Worm (Caenorhabditis elegans) whole organism, late embryonic: ENCODE results near the gene sna-1.

Experiments used
- F13H6.1 ChIP-seq: sonication (generic microtip); optimal IDR thresholded peaks from 2 replicates; lab custom pipeline; 2016; ENCODE audit warnings: missing genetic modification characterization, missing compliant biosample characterization
- ceh-24 ChIP-seq: sonication (generic microtip); optimal IDR thresholded peaks from 2 replicates; lab custom pipeline; 2016; ENCODE audit warnings: mild to moderate bottlenecking, missing genetic modification characterization, missing compliant biosample characterization
- ceh-31 ChIP-seq: sonication (generic microtip); optimal IDR thresholded peaks from 2 replicates; lab custom pipeline; 2016; ENCODE audit warnings: missing genetic modification characterization, missing compliant biosample characterization
- pha-4 ChIP-seq: fragments of 150-350 bp; optimal IDR thresholded peaks from 2 replicates; lab custom pipeline; 2018; ENCODE audit warnings: missing biosample characterization, missing genetic modification reagents, missing genetic modification characterization
- pqm-1 ChIP-seq: sonication (generic microtip); optimal IDR thresholded peaks from 2 replicates; lab custom pipeline; 2016; ENCODE audit warnings: missing genetic modification characterization, missing compliant biosample characterization
- tbx-7 ChIP-seq: sonication (generic microtip); optimal IDR thresholded peaks from 2 replicates; lab custom pipeline; 2016; ENCODE audit warnings: missing genotype, missing genetic modification characterization, missing compliant biosample characterization
- unc-86 ChIP-seq: sonication (generic microtip); optimal IDR thresholded peaks from 2 replicates; lab custom pipeline; 2016; ENCODE audit warnings: missing genetic modification characterization, missing compliant biosample characterization

DNA sequence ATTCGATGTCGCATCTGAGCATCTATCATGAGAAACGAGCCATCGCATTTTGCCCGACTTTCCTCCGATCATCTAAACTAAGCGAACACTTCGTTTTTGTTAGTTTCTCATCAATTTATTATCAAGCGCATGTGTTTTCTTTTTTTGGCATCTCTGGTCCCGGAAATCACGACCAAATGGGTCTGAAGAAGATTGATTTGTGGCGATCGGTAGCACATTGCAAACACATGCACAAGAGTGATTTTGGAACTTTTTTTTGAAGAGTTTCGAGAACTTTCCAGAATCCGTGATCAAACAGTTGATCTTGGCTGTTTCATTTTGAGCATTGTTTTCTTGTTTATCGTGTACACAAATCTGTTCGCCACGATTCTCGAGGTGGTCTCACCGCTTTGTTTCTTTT, 42.8 kb upstream of the sna-1 start:
- TF ChIP-seq tbx-7 (tag; lab: Kevin White, UChicago) (no peak), unc-86 (tag; lab: Kevin White, UChicago) (no peak), pqm-1 (tag; lab: Kevin White, UChicago) (no peak), F13H6.1 (no peak), pha-4 (tag; lab: Kevin White, UChicago) (no peak), ceh-31 (no peak), ceh-24 (no peak)
